Worm (Caenorhabditis elegans) whole organism, early embryonic: ENCODE data around the gene lbp-3.

Experiments
- B0310.2 ChIP-seq: sonication (generic microtip); optimal IDR thresholded peaks from 2 replicates; lab custom pipeline; 2016; ENCODE audit warnings: mild to moderate bottlenecking, missing genetic modification characterization, missing compliant biosample characterization
- F13C5.2 ChIP-seq: sonication (generic microtip); optimal IDR thresholded peaks from 2 replicates; lab custom pipeline; 2017; ENCODE audit warnings: mild to moderate bottlenecking, missing genetic modification characterization, inconsistent platforms, missing compliant biosample characterization
- ama-1 ChIP-seq: fragments of 150-350 bp; optimal IDR thresholded peaks from 2 replicates; lab custom pipeline; 2014
- ceh-13 ChIP-seq: fragments of 200-800 bp; sonication (Bioruptor generic); optimal IDR thresholded peaks from 2 replicates; lab custom pipeline; 2018; ENCODE audit warnings: mild to moderate bottlenecking, missing genetic modification characterization, missing compliant biosample characterization
- ets-7 ChIP-seq: sonication (generic microtip); optimal IDR thresholded peaks from 2 replicates; lab custom pipeline; 2016; ENCODE audit warnings: missing genotype, missing genetic modification characterization, missing compliant biosample characterization
- flt-1 ChIP-seq: fragments of 200-800 bp; sonication (Bioruptor generic); IDR thresholded peaks from 2 replicates; pipeline ENCODE4 v1.3.6; 2022; ENCODE audit warnings: missing genetic modification characterization, missing compliant biosample characterization
- hnd-1 ChIP-seq: sonication (generic microtip); optimal IDR thresholded peaks from 2 replicates; lab custom pipeline; 2016; ENCODE audit warnings: missing genetic modification characterization, missing compliant biosample characterization
- pes-1 ChIP-seq: fragments of 200-800 bp; sonication (Bioruptor generic); IDR thresholded peaks from 2 replicates; pipeline ENCODE4 v1.3.6; 2022; ENCODE audit warnings: missing genetic modification reagents, missing genetic modification characterization, missing compliant biosample characterization
- scrt-1 ChIP-seq: fragments of 200-800 bp; sonication (Bioruptor generic); IDR thresholded peaks from 2 replicates; pipeline ENCODE4 v1.3.6; 2022; ENCODE audit warnings: missing genetic modification characterization, missing compliant biosample characterization
- sea-1 ChIP-seq: fragments of 200-800 bp; sonication (Bioruptor generic); conservative IDR thresholded peaks from 2 replicates; pipeline ENCODE4 v1.3.6; 2022; ENCODE audit warnings: missing genetic modification characterization, missing compliant biosample characterization
- tbx-11 ChIP-seq: fragments of 200-800 bp; sonication (Bioruptor generic); IDR thresholded peaks from 2 replicates; pipeline ENCODE4 v1.3.6; 2022; ENCODE audit warnings: missing genetic modification characterization, missing compliant biosample characterization
- tbx-37 ChIP-seq: fragments of 200-800 bp; sonication (Bioruptor generic); conservative IDR thresholded peaks from 2 replicates; pipeline ENCODE4 v1.3.6; 2022; ENCODE audit warnings: missing genetic modification reagents, missing genetic modification characterization, missing compliant biosample characterization
- tra-4 ChIP-seq: sonication (generic microtip); optimal IDR thresholded peaks from 2 replicates; lab custom pipeline; 2017; ENCODE audit warnings: missing genetic modification characterization, missing compliant biosample characterization

DNA sequence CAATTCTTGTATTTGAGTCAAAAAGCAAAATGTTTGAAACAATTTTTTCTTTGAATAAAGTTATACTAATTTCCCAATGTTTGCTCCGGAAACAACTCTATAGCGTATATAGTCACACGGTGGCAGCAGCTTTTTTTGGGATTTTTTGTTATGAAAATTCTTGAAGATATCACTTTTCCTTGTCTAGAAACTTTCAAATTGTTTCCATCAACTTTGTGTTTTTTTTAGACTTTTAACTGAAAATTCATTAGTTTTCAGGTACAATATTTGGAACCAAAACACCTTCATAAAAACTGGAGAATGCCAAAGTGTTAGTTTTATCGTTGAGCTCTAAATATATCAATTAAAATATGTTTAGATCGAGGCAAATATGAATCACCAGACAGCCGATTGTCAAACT is 15.4 kb downstream of the lbp-3 start, which contains the start of gene K09C4.7:
- no peak for TF ChIP-seq ama-1
- TF ChIP-seq pes-1 (GFP tag; lab: Robert Waterston, UW) = no peak
- TF ChIP-seq ets-7 (tag; lab: Kevin White, UChicago) = no peak
- TF ChIP-seq tbx-37 (GFP tag; lab: Robert Waterston, UW) = no peak
- no peak for TF ChIP-seq sea-1 (GFP tag; lab: Robert Waterston, UW)
- no peak for TF ChIP-seq ceh-13
- TF ChIP-seq scrt-1 (GFP tag; lab: Robert Waterston, UW) = no peak
- TF ChIP-seq B0310.2 (tag; lab: Kevin White, UChicago) = no peak
- TF ChIP-seq hnd-1 (tag; lab: Kevin White, UChicago) = no peak
- no peak for TF ChIP-seq F13C5.2
- no peak for TF ChIP-seq tra-4 (tag; lab: Kevin White, UChicago)
- no peak for TF ChIP-seq flt-1
- no peak for TF ChIP-seq tbx-11 (GFP tag; lab: Robert Waterston, UW)
